Fruit fly (Drosophila melanogaster) whole organism, embryonic: Measurements from ENCODE around the gene dod.

Experiments used
- Asciz ChIP-seq: fragments of 200-800 bp; sonication (Bioruptor generic); optimal IDR thresholded peaks from 2 replicates; lab custom pipeline; 2017; ENCODE audit warnings: missing biosample characterization, mild to moderate bottlenecking, missing genetic modification characterization, missing genetic modification reagents
- C15 ChIP-seq: fragments of 200-800 bp; sonication (Bioruptor generic); IDR thresholded peaks from 3 replicates; pipeline ENCODE4 v1.3.6; 2022; ENCODE audit warnings: missing biosample characterization, missing genetic modification characterization
- CG10366 ChIP-seq: fragments of 200-800 bp; sonication (Bioruptor generic); IDR thresholded peaks from 2 replicates; pipeline ENCODE4 v1.3.6; 2022; ENCODE audit warnings: missing biosample characterization, missing genetic modification characterization
- CG10431 ChIP-seq: fragments of 200-800 bp; sonication (Bioruptor generic); optimal IDR thresholded peaks from 3 replicates; lab custom pipeline; 2018; ENCODE audit warnings: missing biosample characterization, mild to moderate bottlenecking, missing genetic modification characterization
- CG11093 ChIP-seq: fragments of 200-800 bp; sonication (Bioruptor generic); IDR thresholded peaks from 3 replicates; pipeline ENCODE4 v1.3.6; 2022; ENCODE audit warnings: missing biosample characterization, missing genetic modification characterization
- CG11247 ChIP-seq: fragments of 200-800 bp; sonication (Bioruptor generic); IDR thresholded peaks from 2 replicates; pipeline ENCODE4 v1.3.6; 2022; ENCODE audit warnings: missing biosample characterization, missing genetic modification characterization
- CG11696 ChIP-seq: fragments of 200-800 bp; sonication (Bioruptor generic); IDR thresholded peaks from 2 replicates; pipeline ENCODE4 v1.3.6; 2022; ENCODE audit warnings: missing biosample characterization, missing genetic modification characterization
- CG12299 ChIP-seq: fragments of 200-800 bp; sonication (Bioruptor generic); optimal IDR thresholded peaks from 2 replicates; lab custom pipeline; 2018; ENCODE audit warnings: missing biosample characterization, mild to moderate bottlenecking, missing genetic modification characterization
- CG12659 ChIP-seq: fragments of 200-800 bp; sonication (Bioruptor generic); optimal IDR thresholded peaks from 3 replicates; lab custom pipeline; 2017; ENCODE audit warnings: mild to moderate bottlenecking, missing biosample characterization, missing genetic modification reagents, missing genetic modification characterization
- CG12769 ChIP-seq: fragments of 200-800 bp; sonication (Bioruptor generic); optimal IDR thresholded peaks from 2 replicates; lab custom pipeline; 2019; ENCODE audit warnings: missing biosample characterization, mild to moderate bottlenecking, missing genetic modification characterization, moderate library complexity
- CG14014 ChIP-seq: fragments of 200-800 bp; sonication (Bioruptor generic); IDR thresholded peaks from 2 replicates; pipeline ENCODE4 v1.3.6; 2022; ENCODE audit warnings: missing biosample characterization, missing genetic modification characterization
- CG14667 ChIP-seq: fragments of 200-800 bp; sonication (Bioruptor generic); IDR thresholded peaks from 2 replicates; pipeline ENCODE4 v1.3.6; 2022; ENCODE audit warnings: missing biosample characterization, missing genetic modification characterization
- CG15011 ChIP-seq: fragments of 200-800 bp; sonication (Bioruptor generic); optimal IDR thresholded peaks from 3 replicates; lab custom pipeline; 2018; ENCODE audit warnings: missing biosample characterization, mild to moderate bottlenecking, missing genetic modification characterization
- CG17568 ChIP-seq: fragments of 200-800 bp; sonication (Bioruptor generic); optimal IDR thresholded peaks from 2 replicates; lab custom pipeline; 2018; ENCODE audit warnings: missing biosample characterization, mild to moderate bottlenecking, missing genetic modification characterization, moderate library complexity
- CG18011 ChIP-seq: fragments of 200-800 bp; sonication (Bioruptor generic); optimal IDR thresholded peaks from 2 replicates; lab custom pipeline; 2017; ENCODE audit warnings: missing biosample characterization, missing genetic modification characterization, mild to moderate bottlenecking, moderate library complexity, missing genotype
- CG18262 ChIP-seq: fragments of 200-800 bp; optimal IDR thresholded peaks from 3 replicates; lab custom pipeline; 2019; ENCODE audit warnings: missing biosample characterization, mild to moderate bottlenecking, missing genetic modification characterization, moderate library complexity
- CG31365 ChIP-seq: fragments of 200-800 bp; sonication (Bioruptor generic); optimal IDR thresholded peaks from 2 replicates; lab custom pipeline; 2018; ENCODE audit warnings: missing biosample characterization, mild to moderate bottlenecking, missing genetic modification characterization
- CG34224 ChIP-seq: fragments of 200-800 bp; sonication (Bioruptor generic); IDR thresholded peaks from 3 replicates; pipeline ENCODE4 v1.3.6; 2022; ENCODE audit warnings: missing biosample characterization, missing genetic modification characterization; ENCODE audit not compliant: partially characterized antibody
- CG42726 ChIP-seq: fragments of 200-800 bp; sonication (Bioruptor generic); IDR thresholded peaks from 2 replicates; pipeline ENCODE4 v1.3.6; 2022; ENCODE audit warnings: missing biosample characterization, missing genetic modification characterization; ENCODE audit not compliant: partially characterized antibody
- CG5180 ChIP-seq: fragments of 200-800 bp; sonication (Bioruptor generic); optimal IDR thresholded peaks from 3 replicates; lab custom pipeline; 2017; ENCODE audit warnings: missing biosample characterization, missing genetic modification characterization, mild to moderate bottlenecking, moderate library complexity, missing genetic modification reagents
- CG8290 ChIP-seq, 3 experiments: fragments of 200-800 bp; sonication (Bioruptor generic); optimal IDR thresholded peaks; 2 replicates each; lab custom pipeline; 2016 to 2019; ENCODE audit warnings: missing biosample characterization in 3 of 3, missing genetic modification characterization in 3 of 3, mild to moderate bottlenecking in 2 of 3, moderate library complexity in 1 of 3
- CG9797 ChIP-seq: fragments of 200-800 bp; sonication (Bioruptor generic); optimal IDR thresholded peaks from 3 replicates; lab custom pipeline; 2018; ENCODE audit warnings: missing biosample characterization, mild to moderate bottlenecking, missing genetic modification characterization
- Camta ChIP-seq: fragments of 200-800 bp; sonication (Bioruptor generic); optimal IDR thresholded peaks from 2 replicates; lab custom pipeline; 2016; ENCODE audit warnings: missing biosample characterization, missing genetic modification characterization
- Elba2 ChIP-seq: fragments of 200-800 bp; sonication (Bioruptor generic); optimal IDR thresholded peaks from 3 replicates; lab custom pipeline; 2016; ENCODE audit warnings: missing biosample characterization, missing genetic modification characterization
- Myb ChIP-seq: fragments of 200-800 bp; sonication (Bioruptor generic); optimal IDR thresholded peaks from 2 replicates; lab custom pipeline; 2016; ENCODE audit warnings: missing biosample characterization, missing genetic modification characterization
- Oaz ChIP-seq: fragments of 200-800 bp; sonication (Bioruptor generic); IDR thresholded peaks from 2 replicates; pipeline ENCODE4 v1.3.6; 2022; ENCODE audit warnings: missing biosample characterization, missing genetic modification characterization
- Tbp ChIP-seq: fragments of >200 bp; optimal IDR thresholded peaks from 2 replicates; lab custom pipeline; 2018; ENCODE audit warnings: missing biosample characterization, missing genetic modification characterization
- Usf ChIP-seq: fragments of 200-800 bp; sonication (Bioruptor generic); optimal IDR thresholded peaks from 2 replicates; lab custom pipeline; 2017; ENCODE audit warnings: missing genotype, missing biosample characterization, missing genetic modification characterization
- aop ChIP-seq: fragments of 200-800 bp; sonication (Bioruptor generic); IDR thresholded peaks from 2 replicates; pipeline ENCODE4 v1.3.6; 2022; ENCODE audit warnings: missing biosample characterization, missing genetic modification characterization
- ash1 ChIP-seq: fragments of 200-800 bp; sonication (Bioruptor generic); optimal IDR thresholded peaks from 2 replicates; lab custom pipeline; 2018; ENCODE audit warnings: missing biosample characterization, mild to moderate bottlenecking, missing genetic modification characterization
- bbx ChIP-seq: fragments of 200-800 bp; sonication (Bioruptor generic); IDR thresholded peaks from 2 replicates; pipeline ENCODE4 v1.3.6; 2022; ENCODE audit warnings: missing biosample characterization, missing genetic modification characterization; ENCODE audit not compliant: partially characterized antibody
- crc ChIP-seq: fragments of 200-800 bp; sonication (Bioruptor generic); optimal IDR thresholded peaks from 2 replicates; lab custom pipeline; 2016; ENCODE audit warnings: missing biosample characterization, missing genetic modification characterization
- dmrt99B ChIP-seq: fragments of 200-800 bp; sonication (Bioruptor generic); optimal IDR thresholded peaks from 2 replicates; lab custom pipeline; 2018; ENCODE audit warnings: missing biosample characterization, mild to moderate bottlenecking, missing genetic modification characterization, moderate library complexity
- grau ChIP-seq: fragments of 200-800 bp; optimal IDR thresholded peaks from 3 replicates; lab custom pipeline; 2019; ENCODE audit warnings: missing biosample characterization, mild to moderate bottlenecking, missing genetic modification characterization, moderate library complexity
- insv ChIP-seq, 2 experiments: fragments of 200-800 bp; sonication (Bioruptor generic); optimal IDR thresholded peaks; 3 replicates each; lab custom pipeline; 2016 to 2018; ENCODE audit warnings: missing biosample characterization in 2 of 2, missing genetic modification characterization in 2 of 2
- jigr1 ChIP-seq: fragments of 200-800 bp; sonication (Bioruptor generic); IDR thresholded peaks from 3 replicates; pipeline ENCODE4 v1.3.6; 2022; ENCODE audit warnings: missing biosample characterization, missing genetic modification characterization
- jumu ChIP-seq: fragments of 200-800 bp; sonication (Bioruptor generic); optimal IDR thresholded peaks from 3 replicates; lab custom pipeline; 2016; ENCODE audit warnings: missing biosample characterization, missing genetic modification characterization
- knrl ChIP-seq: fragments of 200-800 bp; sonication (Bioruptor generic); IDR thresholded peaks from 3 replicates; pipeline ENCODE4 v1.3.6; 2022; ENCODE audit warnings: missing biosample characterization, missing genetic modification characterization; ENCODE audit not compliant: partially characterized antibody
- lilli ChIP-seq: fragments of 200-800 bp; sonication (Bioruptor generic); optimal IDR thresholded peaks from 3 replicates; lab custom pipeline; 2016; ENCODE audit warnings: missing biosample characterization, missing genetic modification characterization
- nerfin-2 ChIP-seq: fragments of 200-800 bp; sonication (Bioruptor generic); IDR thresholded peaks from 2 replicates; pipeline ENCODE4 v1.3.6; 2022; ENCODE audit warnings: missing biosample characterization, missing genetic modification characterization; ENCODE audit not compliant: partially characterized antibody
- nmo ChIP-seq: fragments of 200-800 bp; sonication (Bioruptor generic); optimal IDR thresholded peaks from 2 replicates; lab custom pipeline; 2018; ENCODE audit warnings: missing biosample characterization, mild to moderate bottlenecking, missing genetic modification characterization, moderate library complexity
- odd ChIP-seq: fragments of 200-800 bp; sonication (Bioruptor generic); optimal IDR thresholded peaks from 2 replicates; lab custom pipeline; 2017; ENCODE audit warnings: missing biosample characterization, mild to moderate bottlenecking, missing genetic modification characterization
- peb ChIP-seq: fragments of 200-800 bp; sonication (Bioruptor generic); IDR thresholded peaks from 2 replicates; pipeline ENCODE4 v1.3.6; 2022; ENCODE audit warnings: missing biosample characterization, missing genetic modification characterization
- sisA ChIP-seq: fragments of 200-800 bp; sonication (Bioruptor generic); IDR thresholded peaks from 2 replicates; pipeline ENCODE4 v1.3.6; 2022; ENCODE audit warnings: missing biosample characterization, missing genetic modification characterization
- so ChIP-seq: fragments of 200-800 bp; sonication (Bioruptor generic); IDR thresholded peaks from 3 replicates; pipeline ENCODE4 v1.3.6; 2022; ENCODE audit warnings: missing biosample characterization, missing genetic modification characterization
- tll ChIP-seq, 2 experiments: fragments of 200-800 bp in 1 of 2; fragments of >200 bp in 1 of 2; sonication (Bioruptor generic) in 1 of 2; optimal IDR thresholded peaks; 2 replicates each; lab custom pipeline; 2017 to 2019; ENCODE audit warnings: missing biosample characterization in 2 of 2, missing genetic modification characterization in 2 of 2, mild to moderate bottlenecking in 1 of 2, moderate library complexity in 1 of 2
- vfl ChIP-seq: fragments of 200-800 bp; sonication (Bioruptor generic); optimal IDR thresholded peaks from 2 replicates; lab custom pipeline; 2016; ENCODE audit warnings: missing biosample characterization, missing genetic modification characterization
- zen2 ChIP-seq: fragments of 200-800 bp; sonication (Bioruptor generic); IDR thresholded peaks from 3 replicates; pipeline ENCODE4 v1.3.6; 2022; ENCODE audit warnings: missing biosample characterization, missing genetic modification characterization; ENCODE audit not compliant: partially characterized antibody

dod gene

DNA sequence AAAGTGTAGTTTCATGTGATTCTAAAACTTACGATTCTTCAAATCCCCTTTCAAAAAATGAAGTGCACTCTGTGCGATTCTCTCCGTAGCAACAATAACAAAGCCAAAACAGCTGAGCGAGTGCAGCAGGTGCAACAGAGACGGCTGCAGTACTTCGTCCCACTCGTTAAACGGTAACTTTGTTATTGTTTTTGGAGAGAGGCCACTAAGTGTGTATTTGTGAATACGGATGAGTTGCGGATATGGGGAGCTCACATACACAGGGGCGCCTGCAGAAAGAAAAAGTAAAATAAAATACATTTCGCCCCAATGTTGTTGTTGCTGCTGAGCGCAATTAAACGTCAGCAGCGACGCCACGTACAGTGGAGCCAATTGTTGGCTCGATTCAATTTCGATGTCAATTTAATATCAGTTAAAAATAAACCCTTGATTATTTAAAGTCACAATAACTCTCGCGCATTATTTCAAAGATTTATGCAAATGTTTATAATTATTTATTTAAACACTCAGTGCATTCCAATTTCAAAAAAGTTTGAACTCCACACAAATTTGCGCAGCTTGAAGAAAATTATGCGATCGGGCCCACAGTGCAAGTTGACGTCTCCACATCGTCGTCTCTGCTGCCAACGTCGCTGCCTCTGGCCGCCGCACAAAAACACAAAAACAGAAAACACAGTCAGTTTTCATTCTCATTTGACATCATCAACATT lies 22.4 kb downstream of the dod start (continued):
- TF ChIP-seq Asciz (GFP tag; lab: Kevin White, UChicago), result peak; percentile 98
- TF ChIP-seq zen2 (GFP tag; lab: Robert Waterston, UW), result no peak
- TF ChIP-seq Myb (GFP tag; lab: Kevin White, UChicago), result peak; percentile 83
- TF ChIP-seq grau (tag; lab: Kevin White, UChicago), result peak; percentile 98
- peak; percentile 96 for TF ChIP-seq sisA
- TF ChIP-seq CG18262 (tag; lab: Kevin White, UChicago), result peak; percentile 96
- TF ChIP-seq CG12299, result peak; percentile 97
- peak; percentile 90 for TF ChIP-seq CG11696 (GFP tag; lab: Robert Waterston, UW)
- peak; percentile 41; the same call in 1 of the 3 replicates for TF ChIP-seq knrl
- TF ChIP-seq CG10431 (GFP tag; lab: Kevin White, UChicago), result peak; percentile 94
- peak; percentile 96 for TF ChIP-seq CG11093 (GFP tag; lab: Robert Waterston, UW)
- peak; percentile 92 for TF ChIP-seq CG14667 (GFP tag; lab: Robert Waterston, UW)
- peak; percentile 56 for TF ChIP-seq CG9797 (GFP tag; lab: Kevin White, UChicago)
- TF ChIP-seq CG31365 (tag; lab: Kevin White, UChicago), result peak; percentile 88
- peak; percentile 39 to 83 for TF ChIP-seq insv (GFP tag; optimal IDR thresholded peaks at IDR 0.05; lab: Kevin White, UChicago)
- TF ChIP-seq so (GFP tag; lab: Robert Waterston, UW), result peak; percentile 97
- peak; percentile 19 for TF ChIP-seq Elba2 (GFP tag; lab: Kevin White, UChicago)
- peak; percentile 95 for TF ChIP-seq CG10366
- peak; percentile 97 for TF ChIP-seq Camta (GFP tag; lab: Kevin White, UChicago)
- TF ChIP-seq jumu (GFP tag; lab: Kevin White, UChicago), result peak; percentile 93
- TF ChIP-seq Tbp (GFP tag; lab: Kevin White, UChicago), result no peak
- TF ChIP-seq Usf (GFP tag; lab: Kevin White, UChicago), result peak; percentile 87
- peak; percentile 93 for TF ChIP-seq jigr1
- peak; percentile 95 for TF ChIP-seq peb
- peak; percentile 49 for TF ChIP-seq ash1 (GFP tag; lab: Kevin White, UChicago)
- no peak for TF ChIP-seq nerfin-2 (GFP tag; lab: Robert Waterston, UW)
- peak; percentile 56; the same call in 1 of the 2 replicates for TF ChIP-seq bbx (GFP tag; lab: Robert Waterston, UW)
- peak; percentile 82 for TF ChIP-seq aop (GFP tag; lab: Robert Waterston, UW)
- peak; percentile 99 for TF ChIP-seq dmrt99B (tag; lab: Kevin White, UChicago)
- TF ChIP-seq CG18011 (GFP tag; lab: Kevin White, UChicago), result peak; percentile 90
- peak in 1 of 2 experiments; percentile 47 for TF ChIP-seq tll (GFP tag; optimal IDR thresholded peaks at IDR 0.05; lab: Kevin White, UChicago)
- TF ChIP-seq CG14014, result peak; percentile 97
- TF ChIP-seq Oaz, result peak; percentile 97
- peak; percentile 97 for TF ChIP-seq odd (GFP tag; lab: Kevin White, UChicago)
- peak; percentile 92 for TF ChIP-seq CG5180 (GFP tag; lab: Kevin White, UChicago)
- peak; percentile 98 for TF ChIP-seq lilli
- peak; percentile 94 for TF ChIP-seq CG11247 (GFP tag; lab: Robert Waterston, UW)
- peak; percentile 97 for TF ChIP-seq vfl (GFP tag; lab: Kevin White, UChicago)
- TF ChIP-seq nmo (GFP tag; lab: Kevin White, UChicago), result peak; percentile 99
- peak; percentile 97 for TF ChIP-seq CG15011 (GFP tag; lab: Kevin White, UChicago)
- TF ChIP-seq C15 (GFP tag; lab: Robert Waterston, UW), result peak; percentile 89
- peak; percentile 99 for TF ChIP-seq CG12659 (GFP tag; lab: Kevin White, UChicago)
- TF ChIP-seq CG12769 (tag; lab: Kevin White, UChicago), result peak; percentile 95
- TF ChIP-seq CG42726 (GFP tag; lab: Robert Waterston, UW), result no peak
- TF ChIP-seq crc (GFP tag; lab: Kevin White, UChicago), result peak; percentile 92
- TF ChIP-seq CG34224 (GFP tag; lab: Robert Waterston, UW), result no peak
- TF ChIP-seq CG8290 (GFP tag; optimal IDR thresholded peaks at IDR 0.05; lab: Kevin White, UChicago), result peak; percentile 90
- peak; percentile 84 to 86 for TF ChIP-seq CG8290 (tag; optimal IDR thresholded peaks at IDR 0.05; lab: Kevin White, UChicago)
- TF ChIP-seq CG17568, result peak; percentile 95
